Worm (Caenorhabditis elegans): ENCODE data around the gene ceh-74.

ce11 chrV:14192870-14193269 is 15.0 kb downstream of the ceh-74 start:
- TF ChIP-seq tbx-2 (tag; optimal IDR thresholded peaks at IDR 0.05): no peak
- no peak for TF ChIP-seq lin-15B (tag; optimal IDR thresholded peaks at IDR 0.05)
- no peak for TF ChIP-seq nhr-237 (tag; optimal IDR thresholded peaks at IDR 0.05)
- no peak for TF ChIP-seq nhr-77 (tag; optimal IDR thresholded peaks at IDR 0.05)

Data from whole organism, L3 larva.